Worm (Caenorhabditis elegans): ENCODE results near the gene T05B4.8.

DNA sequence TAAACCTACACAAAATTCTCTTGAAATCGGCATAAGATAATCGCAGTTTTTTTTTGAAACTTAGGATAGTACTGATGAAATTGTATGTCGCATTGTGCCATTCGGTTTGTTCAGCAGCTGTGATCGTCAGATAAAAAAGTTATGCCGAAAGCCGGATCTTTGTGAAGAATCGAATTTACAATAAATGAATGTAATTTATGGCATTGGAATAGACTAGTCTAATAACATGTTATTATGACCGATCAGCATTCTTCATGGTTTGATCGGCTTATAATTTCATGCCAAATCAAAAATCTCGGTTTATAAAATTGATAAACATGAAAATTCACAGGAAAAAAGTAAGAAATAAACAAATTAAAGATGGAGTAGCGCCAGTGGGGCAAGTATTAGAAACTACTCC, 3.5 kb downstream of the T05B4.8 start, which contains the start of gene srw-134:
- TF ChIP-seq ces-1 (GFP tag; optimal IDR thresholded peaks at IDR 0.05) (no peak), nhr-76 (tag; optimal IDR thresholded peaks at IDR 0.05) (no peak), mab-5 (tag; optimal IDR thresholded peaks at IDR 0.05) (no peak), snpc-4 (tag; optimal IDR thresholded peaks at IDR 0.05) (no peak), nhr-28 (tag; optimal IDR thresholded peaks at IDR 0.05) (no peak), lsy-2 (tag; optimal IDR thresholded peaks at IDR 0.05) (no peak), unc-39 (tag; optimal IDR thresholded peaks at IDR 0.05) (no peak), ztf-11 (tag; optimal IDR thresholded peaks at IDR 0.05) (no peak), unc-62 (GFP tag; optimal IDR thresholded peaks at IDR 0.05) (no peak), tbx-8 (GFP tag; optimal IDR thresholded peaks at IDR 0.05) (no peak), ceh-43 (GFP tag; optimal IDR thresholded peaks at IDR 0.05) (no peak), ceh-39 (tag; optimal IDR thresholded peaks at IDR 0.05) (no peak)
